Fruit fly (Drosophila melanogaster) whole organism, embryonic: ENCODE results near the gene Atg14.

Experiments used
- BtbVII ChIP-seq: fragments of 200-800 bp; sonication (Bioruptor generic); optimal IDR thresholded peaks from 3 replicates; lab custom pipeline; 2017; ENCODE audit warnings: missing biosample characterization, mild to moderate bottlenecking, missing genetic modification characterization
- CG18619 ChIP-seq: fragments of 200-800 bp; sonication (Bioruptor generic); optimal IDR thresholded peaks from 3 replicates; lab custom pipeline; 2017; ENCODE audit warnings: missing biosample characterization, mild to moderate bottlenecking, missing genetic modification characterization
- CG4424 ChIP-seq: fragments of 200-800 bp; sonication (Bioruptor generic); optimal IDR thresholded peaks from 3 replicates; lab custom pipeline; 2016; ENCODE audit warnings: missing biosample characterization, missing genetic modification characterization
- Sin3A ChIP-seq: fragments of >200 bp; optimal IDR thresholded peaks from 2 replicates; lab custom pipeline; 2018
- chn ChIP-seq: fragments of 200-800 bp; sonication (Bioruptor generic); optimal IDR thresholded peaks from 2 replicates; lab custom pipeline; 2016; ENCODE audit warnings: missing biosample characterization, missing genetic modification characterization
- fd102C ChIP-seq: fragments of 200-800 bp; sonication (Bioruptor generic); optimal IDR thresholded peaks from 2 replicates; lab custom pipeline; 2018; ENCODE audit warnings: missing biosample characterization, mild to moderate bottlenecking, missing genetic modification characterization, moderate library complexity
- gt ChIP-seq: fragments of 200-800 bp; sonication (Bioruptor generic); IDR thresholded peaks from 2 replicates; pipeline ENCODE4 v1.3.6; 2022; ENCODE audit warnings: missing biosample characterization, missing genetic modification characterization
- insv ChIP-seq, 2 experiments: fragments of 200-800 bp; sonication (Bioruptor generic); optimal IDR thresholded peaks; 3 replicates each; lab custom pipeline; 2016 to 2018; ENCODE audit warnings: missing biosample characterization in 2 of 2, missing genetic modification characterization in 2 of 2
- knrl ChIP-seq: fragments of 200-800 bp; sonication (Bioruptor generic); IDR thresholded peaks from 3 replicates; pipeline ENCODE4 v1.3.6; 2022; ENCODE audit warnings: missing biosample characterization, missing genetic modification characterization; ENCODE audit not compliant: partially characterized antibody
- mam ChIP-seq: fragments of 200-800 bp; sonication (Bioruptor generic); optimal IDR thresholded peaks from 3 replicates; lab custom pipeline; 2016; ENCODE audit warnings: missing biosample characterization, missing genetic modification characterization
- pum ChIP-seq: fragments of 200-800 bp; sonication (Bioruptor generic); optimal IDR thresholded peaks from 2 replicates; lab custom pipeline; 2016; ENCODE audit warnings: missing biosample characterization, missing genetic modification characterization
- tap ChIP-seq: fragments of 200-800 bp; optimal IDR thresholded peaks from 3 replicates; lab custom pipeline; 2019; ENCODE audit warnings: missing biosample characterization, mild to moderate bottlenecking, missing genetic modification characterization, moderate library complexity

dm6 chr3R:29067091-29067490, 49.1 kb upstream of the Atg14 start:
- TF ChIP-seq insv (GFP tag; optimal IDR thresholded peaks at IDR 0.05; lab: Kevin White, UChicago) = no peak
- TF ChIP-seq chn (GFP tag; lab: Kevin White, UChicago) = no peak
- no peak for TF ChIP-seq pum (GFP tag; lab: Kevin White, UChicago)
- TF ChIP-seq Sin3A (lab: Kevin White, UChicago) = no peak
- TF ChIP-seq CG4424 = no peak
- no peak for TF ChIP-seq BtbVII
- no peak for TF ChIP-seq knrl (GFP tag; lab: Robert Waterston, UW)
- no peak for TF ChIP-seq gt (GFP tag; lab: Robert Waterston, UW)
- no peak for TF ChIP-seq fd102C (GFP tag; lab: Kevin White, UChicago)
- TF ChIP-seq mam (GFP tag; lab: Kevin White, UChicago) = no peak
- TF ChIP-seq tap (tag; lab: Kevin White, UChicago) = no peak
- no peak for TF ChIP-seq CG18619 (GFP tag; lab: Kevin White, UChicago)
